Worm (Caenorhabditis elegans) whole organism, early embryonic: Measurements from ENCODE around the gene eel-1.

Experiments used
- aly-1 ChIP-seq: sonication (generic microtip); optimal IDR thresholded peaks from 2 replicates; lab custom pipeline; 2016; ENCODE audit warnings: missing genetic modification characterization, missing compliant biosample characterization
- ama-1 ChIP-seq: fragments of 150-350 bp; optimal IDR thresholded peaks from 2 replicates; lab custom pipeline; 2014
- flt-1 ChIP-seq: fragments of 200-800 bp; sonication (Bioruptor generic); IDR thresholded peaks from 2 replicates; pipeline ENCODE4 v1.3.6; 2022; ENCODE audit warnings: missing genetic modification characterization, missing compliant biosample characterization
- hmg-4 ChIP-seq: fragments of 200-800 bp; sonication (Bioruptor generic); optimal IDR thresholded peaks from 2 replicates; lab custom pipeline; 2018; ENCODE audit warnings: mild to moderate bottlenecking, missing genetic modification characterization, missing compliant biosample characterization
- scrt-1 ChIP-seq: fragments of 200-800 bp; sonication (Bioruptor generic); IDR thresholded peaks from 2 replicates; pipeline ENCODE4 v1.3.6; 2022; ENCODE audit warnings: missing genetic modification characterization, missing compliant biosample characterization
- sea-1 ChIP-seq: fragments of 200-800 bp; sonication (Bioruptor generic); conservative IDR thresholded peaks from 2 replicates; pipeline ENCODE4 v1.3.6; 2022; ENCODE audit warnings: missing genetic modification characterization, missing compliant biosample characterization
- tra-4 ChIP-seq: sonication (generic microtip); optimal IDR thresholded peaks from 2 replicates; lab custom pipeline; 2017; ENCODE audit warnings: missing genetic modification characterization, missing compliant biosample characterization

ce11 chrIV:3046009-3046408, 3.9 kb downstream of the eel-1 start:
- no peak for TF ChIP-seq scrt-1 (GFP tag; lab: Robert Waterston, UW)
- TF ChIP-seq sea-1 (GFP tag; lab: Robert Waterston, UW), result no peak
- no peak for TF ChIP-seq ama-1 (lab: Kevin White, UChicago)
- TF ChIP-seq aly-1 (tag; lab: Kevin White, UChicago), result no peak
- no peak for TF ChIP-seq flt-1 (GFP tag; lab: Robert Waterston, UW)
- no peak for TF ChIP-seq tra-4
- no peak for TF ChIP-seq hmg-4 (GFP tag; lab: Kevin White, UChicago)
